Fruit fly (Drosophila melanogaster): Measurements from ENCODE around the gene bur.

- no peak for TF ChIP-seq CG8478 (optimal IDR thresholded peaks at IDR 0.05)
- no peak for TF ChIP-seq pan (optimal IDR thresholded peaks at IDR 0.05)
These were observed 25.6 kb downstream of the bur start for dm6 chr2L:21153844-21154243.

Data from whole organism.